Worm (Caenorhabditis elegans): ENCODE data around the gene F43C11.4.

Gene F43C11.4

DNA sequence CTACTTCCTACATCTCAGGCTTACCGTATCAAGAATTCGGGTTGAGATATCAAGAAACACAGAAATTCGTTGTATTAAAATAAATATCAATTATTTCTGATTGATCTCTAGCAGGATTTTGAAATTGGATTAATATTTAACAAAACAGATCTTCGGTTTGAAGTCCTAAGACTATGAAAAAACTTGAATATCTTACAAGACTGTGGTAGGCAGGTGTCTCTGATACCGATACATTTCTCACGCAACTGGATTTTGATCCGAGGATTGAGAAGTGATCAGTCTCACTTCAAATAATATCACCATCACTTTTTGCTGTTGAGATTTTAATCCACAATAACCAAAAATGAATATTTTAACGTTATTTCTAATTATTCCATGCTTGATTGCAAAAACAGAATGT lies at the start of gene F43C11.4:
TSS of gene F43C11.4 (plus strand) at position 301 of the 400 bp plus-strand sequence.
- no peak for TF ChIP-seq dao-5 (tag; optimal IDR thresholded peaks at IDR 0.05)
- no peak for TF ChIP-seq him-1 (tag; optimal IDR thresholded peaks at IDR 0.05)
- no peak for TF ChIP-seq W03F9.2 (tag; optimal IDR thresholded peaks at IDR 0.05)

DNA sequence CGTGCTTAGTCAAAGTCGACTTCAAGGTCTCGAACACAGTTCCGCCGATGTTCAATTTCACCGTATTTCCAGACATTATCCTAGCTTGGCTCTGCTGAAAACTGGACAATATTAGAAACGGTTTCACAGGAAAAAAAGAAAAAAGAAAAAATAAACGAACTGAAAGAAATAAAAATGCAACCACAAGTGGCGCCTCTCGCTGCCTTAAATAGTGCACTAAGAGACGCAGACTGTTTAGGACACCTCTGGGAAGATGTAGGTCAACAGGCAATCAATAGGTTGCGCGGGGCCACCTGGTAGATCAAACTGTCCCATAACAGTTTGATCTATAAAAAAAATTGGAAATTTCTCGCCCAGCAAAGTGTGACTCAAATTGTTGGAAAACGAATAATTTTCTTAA lies 48.0 kb upstream of the F43C11.4 start, which contains the start of gene B0281.4:
TSS of gene B0281.4 (minus strand) at position 101 of the 400 bp plus-strand sequence.
- TF ChIP-seq him-1 (tag; optimal IDR thresholded peaks at IDR 0.05) (no peak), W03F9.2 (tag; optimal IDR thresholded peaks at IDR 0.05) (no peak), dao-5 (tag; optimal IDR thresholded peaks at IDR 0.05) (no peak)

DNA sequence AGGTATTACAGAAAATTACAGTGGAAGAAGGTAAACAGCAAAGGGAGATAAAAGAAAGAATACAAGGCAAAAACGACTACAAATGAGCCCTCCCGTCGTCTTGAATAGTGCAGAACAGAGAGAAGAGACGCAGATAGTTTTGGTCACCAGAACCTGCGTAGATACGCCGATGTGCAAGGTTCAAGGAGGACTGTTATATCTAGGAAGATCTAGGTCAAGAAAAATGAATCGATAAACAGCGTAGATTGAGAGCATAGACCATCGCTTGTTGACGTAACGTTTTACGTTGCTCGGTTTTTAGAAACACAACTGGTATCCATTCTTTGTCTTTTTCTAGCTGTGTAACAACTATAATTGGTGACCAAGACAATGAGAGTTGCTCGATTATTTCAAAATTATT lies 45.9 kb upstream of the F43C11.4 start, which contains the start of gene B0281.5:
TSS of gene B0281.5 (minus strand) at position 101 of the 400 bp plus-strand sequence.
- TF ChIP-seq dao-5 (tag; optimal IDR thresholded peaks at IDR 0.05) (no peak), W03F9.2 (tag; optimal IDR thresholded peaks at IDR 0.05) (no peak), him-1 (tag; optimal IDR thresholded peaks at IDR 0.05) (no peak)

DNA sequence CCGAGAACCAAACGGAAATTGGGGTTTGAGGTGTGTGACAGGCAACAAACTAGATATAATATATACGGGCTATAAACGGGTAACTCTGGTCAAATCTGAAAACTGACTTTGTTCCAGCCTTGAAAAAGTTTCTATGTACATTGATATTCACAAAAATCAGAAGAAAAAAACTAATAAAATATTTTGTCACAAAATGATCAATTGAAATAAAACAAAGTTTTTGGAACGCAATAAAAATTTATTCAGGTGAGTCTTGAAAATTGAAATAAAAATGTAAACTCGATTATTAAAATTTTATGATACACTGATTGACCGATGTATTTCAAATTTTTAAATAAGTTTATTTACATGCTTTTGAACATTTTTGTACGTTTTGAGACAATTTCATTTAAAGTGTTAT lies 44.4 kb upstream of the F43C11.4 start, which contains the start of gene B0281.6:
TSS of gene B0281.6 (minus strand) at position 101 of the 400 bp plus-strand sequence.
- TF ChIP-seq him-1 (tag; optimal IDR thresholded peaks at IDR 0.05) (no peak), dao-5 (tag; optimal IDR thresholded peaks at IDR 0.05) (no peak), W03F9.2 (tag; optimal IDR thresholded peaks at IDR 0.05) (no peak)

DNA sequence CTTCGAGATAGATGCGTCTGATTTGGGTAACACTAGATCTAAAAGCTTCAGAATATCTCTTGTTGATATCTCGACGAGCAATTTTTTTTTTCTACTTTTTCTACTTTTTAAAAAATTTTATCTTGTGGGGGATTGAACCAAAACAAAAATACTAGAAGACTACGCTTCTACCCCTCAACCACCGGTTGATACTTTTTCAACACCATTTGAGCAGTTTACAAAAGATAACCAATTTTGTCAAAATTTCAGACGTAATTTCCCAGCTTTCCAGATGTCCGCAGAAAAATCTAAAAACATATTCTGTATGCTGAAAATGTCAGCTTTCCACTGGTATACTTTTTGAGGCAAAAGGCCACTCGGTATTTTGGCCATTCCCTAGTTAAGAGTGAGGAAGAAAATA lies 42.2 kb upstream of the F43C11.4 start:
- TF ChIP-seq W03F9.2 (tag; optimal IDR thresholded peaks at IDR 0.05) (no peak), him-1 (tag; optimal IDR thresholded peaks at IDR 0.05) (no peak), dao-5 (tag; optimal IDR thresholded peaks at IDR 0.05) (no peak)

DNA sequence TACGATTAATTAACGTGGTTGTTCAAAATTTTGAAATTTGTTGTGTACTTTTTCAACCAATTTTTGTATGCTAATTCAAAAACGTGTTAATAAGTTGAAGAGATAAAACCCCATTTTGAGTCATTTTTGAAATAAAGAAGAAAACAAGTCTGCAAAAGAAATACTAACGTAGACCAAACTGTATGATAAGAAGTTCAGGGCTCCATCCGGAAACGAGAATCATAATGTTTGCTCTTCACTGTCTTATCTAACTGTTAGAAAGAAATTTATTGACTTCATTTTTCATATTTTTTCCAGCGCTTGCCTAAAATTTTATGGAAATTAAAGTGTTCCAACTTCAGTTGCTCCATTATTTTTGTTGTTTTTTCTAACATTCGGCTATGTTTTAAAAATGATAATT lies 41.3 kb upstream of the F43C11.4 start:
- no peak for TF ChIP-seq W03F9.2 (tag; optimal IDR thresholded peaks at IDR 0.05)
- no peak for TF ChIP-seq dao-5 (tag; optimal IDR thresholded peaks at IDR 0.05)
- no peak for TF ChIP-seq him-1 (tag; optimal IDR thresholded peaks at IDR 0.05)

DNA sequence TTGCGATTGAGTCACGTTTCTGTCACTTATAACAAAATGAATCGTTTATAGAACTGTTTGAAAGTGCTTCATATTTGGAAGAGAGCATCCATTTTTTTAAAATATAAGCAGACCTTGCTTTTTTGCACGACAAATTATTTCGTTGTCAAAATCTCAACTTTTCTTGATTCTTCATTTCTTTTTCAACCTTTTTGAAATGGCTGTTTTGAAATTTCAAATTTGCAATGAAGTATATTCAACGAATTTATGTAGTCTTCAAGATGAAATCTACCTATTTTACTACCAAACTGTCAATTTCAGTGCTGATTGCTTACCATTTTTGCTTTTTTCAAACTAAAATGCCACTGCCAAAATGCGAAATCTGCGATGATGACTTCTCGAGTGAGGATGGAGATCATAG lies 40.0 kb upstream of the F43C11.4 start, which contains the start of gene B0281.3:
TSS of gene B0281.3 (plus strand) at position 301 of the 400 bp plus-strand sequence.
- TF ChIP-seq him-1 (tag; optimal IDR thresholded peaks at IDR 0.05) (no peak), dao-5 (tag; optimal IDR thresholded peaks at IDR 0.05) (no peak), W03F9.2 (tag; optimal IDR thresholded peaks at IDR 0.05) (no peak)

DNA sequence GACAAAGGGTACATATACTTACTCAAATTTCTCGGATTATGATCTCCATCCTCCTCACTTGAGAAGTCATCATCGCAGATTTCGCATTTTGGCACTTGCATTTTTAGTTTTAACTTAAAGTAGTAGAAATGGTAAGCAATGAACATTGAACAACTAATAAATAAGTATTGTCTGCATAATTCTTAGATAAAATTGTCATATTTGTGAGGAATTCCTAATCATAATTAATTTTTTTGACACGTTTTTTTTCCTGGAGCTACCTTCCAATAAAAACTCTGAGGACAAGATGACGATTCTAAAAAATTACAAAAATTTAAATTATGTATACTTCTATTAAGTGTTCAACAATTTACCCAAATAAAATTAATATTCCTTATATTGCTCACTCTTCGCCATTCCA lies 34.0 kb upstream of the F43C11.4 start, which contains the start of the genes trim-21 and B0281.1:
TSS of gene trim-21 (minus strand) at position 101 of the 400 bp plus-strand sequence.
TSS of gene B0281.1 (plus strand) at position 321 of the 400 bp plus-strand sequence.
- TF ChIP-seq dao-5 (tag; optimal IDR thresholded peaks at IDR 0.05), result no peak
- no peak for TF ChIP-seq W03F9.2 (tag; optimal IDR thresholded peaks at IDR 0.05)
- no peak for TF ChIP-seq him-1 (tag; optimal IDR thresholded peaks at IDR 0.05)

DNA sequence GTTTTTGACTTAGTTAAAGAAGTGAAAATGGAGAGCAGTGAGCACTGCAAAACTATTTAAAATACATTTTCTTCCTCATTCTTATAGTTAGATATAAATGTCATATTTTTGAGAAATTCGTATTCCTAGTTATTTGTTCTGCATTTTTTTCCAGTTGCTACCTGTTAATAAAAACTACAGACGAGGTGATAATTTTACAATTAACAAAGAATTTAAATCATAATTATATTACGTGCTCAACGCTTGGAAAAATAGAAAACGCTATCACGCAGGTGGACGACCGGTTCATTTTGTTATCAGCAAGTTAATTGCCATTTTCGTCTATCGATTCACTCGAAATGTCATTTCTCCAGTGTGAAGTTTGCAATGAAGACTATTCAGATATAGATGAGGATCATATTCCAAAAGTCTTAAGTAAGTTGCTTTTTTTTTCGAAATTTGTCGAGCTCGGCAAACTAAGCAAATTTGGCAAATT lies 28.9 kb upstream of the F43C11.4 start, which contains the start of the genes ZK1240.5 and ZK1240.9:
TSS of gene ZK1240.5 (minus strand) at position 51 of the 475 bp plus-strand sequence.
TSS of gene ZK1240.9 (plus strand) at position 307 of the 475 bp plus-strand sequence.
- TF ChIP-seq W03F9.2 (tag; optimal IDR thresholded peaks at IDR 0.05) (no peak), him-1 (tag; optimal IDR thresholded peaks at IDR 0.05) (no peak), dao-5 (tag; optimal IDR thresholded peaks at IDR 0.05) (no peak)

DNA sequence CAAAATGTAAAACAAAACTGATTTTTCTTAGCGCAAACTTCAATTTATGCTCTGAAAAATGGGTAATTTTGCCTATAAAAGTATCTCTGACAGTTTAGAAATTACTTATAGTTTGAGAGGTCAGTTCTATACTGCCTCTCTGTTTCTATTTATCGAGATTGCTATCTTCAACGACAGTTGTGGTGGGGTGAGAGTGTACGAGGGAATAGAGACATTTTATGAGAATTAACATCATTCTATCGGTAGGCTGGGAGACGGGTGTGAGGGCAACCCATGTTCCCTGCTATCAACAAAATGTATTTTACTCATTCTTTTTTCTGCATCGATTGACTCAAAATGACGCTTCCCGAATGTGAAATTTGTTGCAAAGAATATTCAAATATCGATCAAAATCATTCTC lies 26.7 kb upstream of the F43C11.4 start, which contains the start of gene ZK1240.3:
TSS of gene ZK1240.3 (plus strand) at position 238 of the 400 bp plus-strand sequence.
- TF ChIP-seq dao-5 (tag; optimal IDR thresholded peaks at IDR 0.05) (no peak), W03F9.2 (tag; optimal IDR thresholded peaks at IDR 0.05) (no peak), him-1 (tag; optimal IDR thresholded peaks at IDR 0.05) (no peak)

DNA sequence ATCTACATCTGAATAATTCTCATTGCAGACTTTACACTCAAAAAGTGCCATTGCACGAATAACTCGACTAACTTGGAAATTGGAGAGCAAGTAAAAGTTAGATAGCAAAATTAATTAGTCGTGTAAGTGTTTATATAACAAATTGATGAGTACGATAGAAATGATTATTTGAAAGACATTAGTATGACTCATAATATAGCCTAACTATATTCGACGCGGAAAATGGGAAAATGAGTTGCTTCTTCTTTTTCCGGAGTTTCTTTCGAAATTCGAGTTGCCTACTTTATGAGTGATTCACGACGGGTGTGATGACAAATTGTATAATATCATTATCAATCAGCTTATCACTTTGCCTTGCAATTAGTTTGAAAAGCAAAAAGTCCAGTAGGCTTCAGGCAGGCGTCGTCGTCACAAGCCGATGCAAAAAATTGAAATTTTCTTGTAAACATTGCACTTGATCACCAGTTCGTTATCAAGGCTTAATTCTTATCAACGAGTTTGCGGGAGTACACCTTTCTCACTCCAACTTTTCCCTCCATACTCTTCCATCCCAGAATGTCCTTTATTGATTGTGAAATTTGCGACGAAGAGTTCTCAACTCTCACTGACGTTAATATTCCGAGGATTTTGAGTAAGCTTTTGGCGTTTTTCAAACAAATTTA lies 23.8 kb upstream of the F43C11.4 start, which contains the start of the genes ZK1240.6 and ZK1240.2:
TSS of gene ZK1240.6 (minus strand) at position 51 of the 662 bp plus-strand sequence.
TSS of gene ZK1240.2 (plus strand) at position 520 of the 662 bp plus-strand sequence.
- no peak for TF ChIP-seq dao-5 (tag; optimal IDR thresholded peaks at IDR 0.05)
- TF ChIP-seq him-1 (tag; optimal IDR thresholded peaks at IDR 0.05), result no peak
- no peak for TF ChIP-seq W03F9.2 (tag; optimal IDR thresholded peaks at IDR 0.05)

DNA sequence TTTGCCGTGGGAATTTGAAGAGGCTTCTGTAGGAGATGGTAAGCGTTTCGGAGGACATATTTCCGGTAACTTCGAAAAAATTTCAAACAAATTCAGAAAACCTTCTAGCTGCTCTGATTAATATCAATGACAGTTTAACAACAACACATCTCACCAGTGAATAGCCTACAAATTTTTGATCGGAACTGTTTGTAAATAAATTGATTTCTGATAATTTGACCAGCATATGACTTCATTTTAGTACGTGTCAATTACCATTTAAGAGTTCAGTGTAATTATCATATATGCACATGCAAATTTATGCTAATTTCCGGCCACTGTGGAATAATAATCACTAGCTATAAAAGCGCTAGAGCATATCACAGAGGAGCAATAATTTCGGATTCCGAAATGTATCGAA lies 21.8 kb upstream of the F43C11.4 start, which contains the start of gene ZK1240.11:
TSS of gene ZK1240.11 (plus strand) at position 301 of the 400 bp plus-strand sequence.
- TF ChIP-seq W03F9.2 (tag; optimal IDR thresholded peaks at IDR 0.05), result no peak
- TF ChIP-seq him-1 (tag; optimal IDR thresholded peaks at IDR 0.05), result no peak

DNA sequence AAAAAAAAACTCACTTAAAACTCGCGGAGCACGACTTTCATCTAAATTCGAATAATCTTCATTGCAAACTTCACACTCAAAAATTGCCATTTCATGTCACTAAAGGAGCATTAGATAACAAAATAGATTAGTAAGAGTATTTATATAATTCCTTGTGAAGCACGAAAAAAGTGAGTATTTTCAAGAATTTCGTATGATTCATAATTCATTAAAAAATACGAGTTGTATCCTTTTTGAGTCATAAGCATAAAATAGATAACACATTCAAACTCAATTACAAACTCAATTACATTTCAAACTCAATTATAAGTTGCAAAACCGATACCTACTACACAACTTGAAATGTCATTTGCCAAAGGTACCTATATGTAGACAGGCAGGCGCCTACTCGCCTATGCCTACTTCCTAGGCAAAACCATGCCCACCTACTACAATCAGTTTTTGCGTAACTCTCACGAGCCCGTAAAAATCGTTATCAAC lies 17.8 kb upstream of the F43C11.4 start, which contains the start of the genes ZK1240.8 and ZK1240.1:
TSS of gene ZK1240.8 (minus strand) at position 101 of the 480 bp plus-strand sequence.
TSS of gene ZK1240.1 (plus strand) at position 430 of the 480 bp plus-strand sequence.
- TF ChIP-seq him-1 (tag; optimal IDR thresholded peaks at IDR 0.05) (no peak), dao-5 (tag; optimal IDR thresholded peaks at IDR 0.05) (no peak), W03F9.2 (tag; optimal IDR thresholded peaks at IDR 0.05) (no peak)

Data from whole organism, L4/young adult.